Worm (Caenorhabditis elegans): ENCODE results near the gene col-180.

col-180 gene

DNA sequence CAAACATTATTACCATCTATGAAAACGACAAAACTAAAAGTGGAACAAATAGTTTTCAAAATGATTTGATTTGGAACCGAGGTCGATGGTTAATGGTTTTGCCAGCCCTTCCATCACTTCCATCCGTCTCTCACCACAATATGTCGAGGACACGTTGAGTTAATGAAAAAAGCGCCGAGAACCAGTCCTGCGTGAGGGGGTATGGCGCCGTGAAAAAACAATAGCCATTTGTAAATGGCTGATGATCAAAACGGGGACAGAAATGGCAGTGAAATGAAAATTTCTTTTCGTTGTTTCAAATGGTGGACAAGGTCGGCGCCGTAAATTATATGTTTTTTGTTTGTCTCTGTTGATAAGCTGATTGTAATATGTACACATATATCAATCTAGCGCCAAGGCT is 8.0 kb upstream of the col-180 start:
- TF ChIP-seq tbx-37 (GFP tag; conservative IDR thresholded peaks at IDR 0.05) (no peak), ceh-13 (GFP tag; optimal IDR thresholded peaks at IDR 0.05) (no peak), ets-7 (tag; optimal IDR thresholded peaks at IDR 0.05) (no peak), scrt-1 (GFP tag; IDR thresholded peaks at IDR 0.05) (no peak), F13C5.2 (tag; optimal IDR thresholded peaks at IDR 0.05) (no peak), sea-1 (GFP tag; conservative IDR thresholded peaks at IDR 0.05) (no peak), flt-1 (GFP tag; IDR thresholded peaks at IDR 0.05) (no peak), tra-4 (tag; optimal IDR thresholded peaks at IDR 0.05) (no peak), ceh-36 (tag; optimal IDR thresholded peaks at IDR 0.05) (no peak), hmbx-1 (tag; optimal IDR thresholded peaks at IDR 0.05) (no peak), aly-1 (tag; optimal IDR thresholded peaks at IDR 0.05) (no peak), tbx-11 (GFP tag; IDR thresholded peaks at IDR 0.05) (no peak), B0310.2 (tag; optimal IDR thresholded peaks at IDR 0.05) (no peak), pes-1 (GFP tag; IDR thresholded peaks at IDR 0.05) (no peak), hnd-1 (tag; optimal IDR thresholded peaks at IDR 0.05) (no peak), ama-1 (optimal IDR thresholded peaks at IDR 0.05) (no peak), hmg-4 (GFP tag; optimal IDR thresholded peaks at IDR 0.05) (no peak)

DNA sequence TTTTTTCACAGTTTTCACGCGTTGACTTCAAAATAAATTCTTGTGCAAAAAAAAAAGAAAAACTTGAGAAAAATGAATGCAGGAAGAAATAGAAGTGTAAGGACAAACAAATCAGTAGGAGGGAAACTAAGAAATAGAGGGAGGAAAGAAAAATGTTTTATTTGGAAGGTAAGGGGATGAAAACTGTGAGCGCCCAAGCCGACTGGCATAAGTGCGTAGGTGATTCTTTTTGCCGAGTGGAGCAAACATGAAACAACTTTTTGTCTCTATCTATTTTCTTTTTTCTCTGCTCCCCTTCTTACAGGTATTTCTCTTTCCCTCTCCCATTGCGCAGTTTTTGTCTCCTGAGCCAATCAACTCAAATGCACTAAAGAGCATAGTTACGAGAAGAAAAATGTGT is 6.7 kb upstream of the col-180 start:
- TF ChIP-seq ceh-13 (GFP tag; optimal IDR thresholded peaks at IDR 0.05) = no peak
- TF ChIP-seq tra-4 (tag; optimal IDR thresholded peaks at IDR 0.05) = no peak
- TF ChIP-seq ama-1 (optimal IDR thresholded peaks at IDR 0.05) = no peak
- no peak for TF ChIP-seq F13C5.2 (tag; optimal IDR thresholded peaks at IDR 0.05)
- no peak for TF ChIP-seq ceh-36 (tag; optimal IDR thresholded peaks at IDR 0.05)
- TF ChIP-seq sea-1 (GFP tag; conservative IDR thresholded peaks at IDR 0.05) = no peak
- TF ChIP-seq aly-1 (tag; optimal IDR thresholded peaks at IDR 0.05) = no peak

- TF ChIP-seq tra-4 (tag; optimal IDR thresholded peaks at IDR 0.05) = no peak
Observed at ce11 chrX:11716463-11716960, 4.4 kb upstream of the col-180 start, which contains the start of gene C44C10.9. C44C10.9 (minus strand) TSS chrX:11716513.

- TF ChIP-seq flt-1 (GFP tag; IDR thresholded peaks at IDR 0.05) = no peak
Observed at ce11 chrX:11711437-11712080, 521 bp downstream of the col-180 start.

DNA sequence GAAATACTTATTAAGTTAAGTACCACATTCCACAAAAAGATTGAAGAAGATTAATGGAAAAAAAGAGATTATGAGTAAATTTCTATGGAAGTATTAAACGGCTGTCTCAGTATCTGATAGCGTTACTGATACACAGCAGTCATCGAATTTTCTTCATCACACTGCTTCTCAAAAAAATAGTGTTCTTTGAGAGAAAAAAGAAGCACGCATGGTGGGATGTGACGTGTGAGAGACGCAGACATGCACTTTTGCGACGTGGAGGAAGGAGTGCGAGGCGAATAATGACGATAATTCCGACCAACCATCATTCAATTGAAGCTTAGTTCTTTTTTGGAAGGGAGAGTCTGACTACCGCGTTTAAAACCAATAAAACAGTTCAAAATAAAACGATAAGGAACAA is 1.9 kb downstream of the col-180 start, which contains the start of gene C44C10.11:
Gene C44C10.11 (minus strand): TSS at position 115 of the 400 bp plus-strand sequence.
- TF ChIP-seq tbx-11 (GFP tag; IDR thresholded peaks at IDR 0.05) = no peak
- TF ChIP-seq F13C5.2 (tag; optimal IDR thresholded peaks at IDR 0.05) = no peak
- TF ChIP-seq scrt-1 (GFP tag; IDR thresholded peaks at IDR 0.05) = no peak
- TF ChIP-seq ets-7 (tag; optimal IDR thresholded peaks at IDR 0.05) = no peak
- no peak for TF ChIP-seq ceh-36 (tag; optimal IDR thresholded peaks at IDR 0.05)
- no peak for TF ChIP-seq hmbx-1 (tag; optimal IDR thresholded peaks at IDR 0.05)
- TF ChIP-seq aly-1 (tag; optimal IDR thresholded peaks at IDR 0.05) = no peak
- no peak for TF ChIP-seq ama-1 (optimal IDR thresholded peaks at IDR 0.05)
- no peak for TF ChIP-seq hnd-1 (tag; optimal IDR thresholded peaks at IDR 0.05)
- TF ChIP-seq tbx-37 (GFP tag; conservative IDR thresholded peaks at IDR 0.05) = no peak
- no peak for TF ChIP-seq pes-1 (GFP tag; IDR thresholded peaks at IDR 0.05)
- no peak for TF ChIP-seq sea-1 (GFP tag; conservative IDR thresholded peaks at IDR 0.05)
- no peak for TF ChIP-seq tra-4 (tag; optimal IDR thresholded peaks at IDR 0.05)
- TF ChIP-seq hmg-4 (GFP tag; optimal IDR thresholded peaks at IDR 0.05) = no peak
- no peak for TF ChIP-seq flt-1 (GFP tag; IDR thresholded peaks at IDR 0.05)

DNA sequence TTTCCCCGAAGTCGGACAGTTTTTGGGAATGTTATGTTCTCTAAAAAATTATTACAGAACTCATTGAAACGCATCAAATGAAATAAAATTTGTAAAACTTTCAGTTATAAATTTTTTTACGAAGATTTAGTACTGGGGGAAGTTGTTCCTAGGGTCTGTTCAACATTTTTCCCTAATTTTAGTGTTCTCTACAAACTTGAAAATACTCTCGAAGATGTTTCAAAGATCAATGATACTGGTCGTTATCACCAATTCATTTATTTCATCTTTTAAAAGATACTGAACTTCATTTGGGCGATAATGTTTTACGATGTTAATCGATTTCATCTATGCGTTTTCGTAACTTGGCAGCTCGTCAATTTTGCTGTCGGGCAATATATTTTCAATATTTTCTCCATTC is 9.8 kb downstream of the col-180 start, which contains the start of gene C44C10.3:
Gene C44C10.3 (plus strand): TSS at position 301 of the 400 bp plus-strand sequence.
- no peak for TF ChIP-seq tbx-37 (GFP tag; conservative IDR thresholded peaks at IDR 0.05)
- TF ChIP-seq aly-1 (tag; optimal IDR thresholded peaks at IDR 0.05) = no peak
- TF ChIP-seq ama-1 (optimal IDR thresholded peaks at IDR 0.05) = no peak
- TF ChIP-seq pes-1 (GFP tag; IDR thresholded peaks at IDR 0.05) = no peak
- TF ChIP-seq B0310.2 (tag; optimal IDR thresholded peaks at IDR 0.05) = no peak
- TF ChIP-seq ceh-13 (GFP tag; optimal IDR thresholded peaks at IDR 0.05) = no peak
- no peak for TF ChIP-seq scrt-1 (GFP tag; IDR thresholded peaks at IDR 0.05)
- TF ChIP-seq tra-4 (tag; optimal IDR thresholded peaks at IDR 0.05) = no peak
- no peak for TF ChIP-seq hnd-1 (tag; optimal IDR thresholded peaks at IDR 0.05)
- TF ChIP-seq ets-7 (tag; optimal IDR thresholded peaks at IDR 0.05) = no peak
- TF ChIP-seq hmbx-1 (tag; optimal IDR thresholded peaks at IDR 0.05) = no peak
- TF ChIP-seq flt-1 (GFP tag; IDR thresholded peaks at IDR 0.05) = no peak

DNA sequence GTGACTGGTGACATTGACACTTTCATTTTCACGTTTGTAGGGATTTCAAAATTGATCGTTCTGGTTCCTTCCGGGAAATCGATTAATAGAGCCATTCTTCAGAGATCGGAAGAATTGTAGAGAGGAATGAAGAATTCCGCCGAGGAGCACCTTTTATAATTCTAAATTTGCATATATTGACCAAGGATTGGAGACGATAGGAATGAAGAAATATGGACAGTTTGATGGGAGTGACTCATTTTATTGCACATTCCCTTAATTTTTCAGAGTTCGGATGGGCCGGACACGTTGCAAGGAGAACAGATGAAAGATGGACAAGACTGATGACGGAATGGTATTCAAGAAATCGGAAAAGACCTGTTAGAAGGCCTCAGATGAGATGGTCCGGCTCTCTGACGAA is 11.8 kb downstream of the col-180 start, which contains the start of gene C44C10.15:
Gene C44C10.15 (minus strand): TSS at position 101 of the 400 bp plus-strand sequence.
- no peak for TF ChIP-seq hmg-4 (GFP tag; optimal IDR thresholded peaks at IDR 0.05)
- no peak for TF ChIP-seq ets-7 (tag; optimal IDR thresholded peaks at IDR 0.05)

- TF ChIP-seq hmg-4 (GFP tag; optimal IDR thresholded peaks at IDR 0.05) (no peak), ceh-36 (tag; optimal IDR thresholded peaks at IDR 0.05) (no peak), aly-1 (tag; optimal IDR thresholded peaks at IDR 0.05) (no peak), B0310.2 (tag; optimal IDR thresholded peaks at IDR 0.05) (no peak), sea-1 (GFP tag; conservative IDR thresholded peaks at IDR 0.05) (no peak), tra-4 (tag; optimal IDR thresholded peaks at IDR 0.05) (no peak), flt-1 (GFP tag; IDR thresholded peaks at IDR 0.05) (no peak), pes-1 (GFP tag; IDR thresholded peaks at IDR 0.05) (no peak), ama-1 (optimal IDR thresholded peaks at IDR 0.05) (no peak), ets-7 (tag; optimal IDR thresholded peaks at IDR 0.05) (no peak), hnd-1 (tag; optimal IDR thresholded peaks at IDR 0.05) (no peak), ceh-13 (GFP tag; optimal IDR thresholded peaks at IDR 0.05) (no peak)
Observed at ce11 chrX:11696696-11697095, 15.4 kb downstream of the col-180 start, which contains the start of gene C44C10.12. C44C10.12 (plus strand) TSS chrX:11696996.

Measured in whole organism, early embryonic.